Fruit fly (Drosophila melanogaster) whole organism, pupa: ENCODE data around the gene Sfxn2.
A peak's percentile ranks its signal among the peaks of the same experiment; 100 is the strongest.

Source experiments
- CG12605 ChIP-seq: fragments of 200-800 bp; sonication (Bioruptor generic); IDR thresholded peaks from 2 replicates; pipeline ENCODE4 v1.3.6; 2022; ENCODE audit warnings: missing biosample characterization, missing genetic modification characterization
- CG14655 ChIP-seq: fragments of 200-800 bp; sonication (Bioruptor generic); optimal IDR thresholded peaks from 3 replicates; lab custom pipeline; 2017; ENCODE audit warnings: mild to moderate bottlenecking, missing biosample characterization, missing genetic modification reagents, missing genetic modification characterization
- CG17806 ChIP-seq: fragments of 200-800 bp; sonication (Bioruptor generic); optimal IDR thresholded peaks from 2 replicates; lab custom pipeline; 2018; ENCODE audit warnings: missing biosample characterization, mild to moderate bottlenecking, missing genetic modification characterization, moderate library complexity
- EcR ChIP-seq: fragments of 200-800 bp; sonication (Bioruptor generic); optimal IDR thresholded peaks from 3 replicates; lab custom pipeline; 2019; ENCODE audit warnings: missing biosample characterization, missing genetic modification characterization, mild to moderate bottlenecking, moderate library complexity, missing genetic modification reagents
- fd96Ca ChIP-seq: fragments of 200-800 bp; sonication (Bioruptor generic); IDR thresholded peaks from 3 replicates; pipeline ENCODE4 v1.3.6; 2022; ENCODE audit warnings: missing biosample characterization, missing genetic modification characterization

DNA sequence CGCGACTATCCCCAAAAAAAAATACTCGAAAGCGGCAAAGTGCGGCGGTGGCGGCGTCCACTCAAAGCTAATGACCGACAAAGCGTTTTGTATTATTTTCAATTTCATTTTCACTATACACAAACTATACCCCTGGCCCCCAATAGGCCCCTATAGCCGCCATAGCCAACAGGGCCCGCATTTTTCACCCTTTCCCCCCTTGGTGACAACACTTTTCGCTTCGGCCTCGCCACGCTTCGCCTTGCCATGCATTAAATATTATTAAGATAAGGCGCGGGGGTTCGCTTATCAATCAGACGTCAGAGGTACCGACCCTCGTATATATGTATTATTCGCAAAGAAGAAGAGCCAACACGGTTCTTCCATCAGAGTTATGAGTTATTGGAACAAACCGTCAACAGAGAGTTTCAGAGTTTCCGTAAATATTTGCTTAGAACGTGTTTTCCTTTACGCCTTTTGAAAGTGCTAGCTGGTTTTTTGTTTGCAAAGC, 22.8 kb upstream of the Sfxn2 start:
- TF ChIP-seq CG12605 (no peak), fd96Ca (GFP tag; lab: Robert Waterston, UW) (no peak), CG14655 (peak; percentile 28), EcR (GFP tag; lab: Kevin White, UChicago) (no peak), CG17806 (tag; lab: Kevin White, UChicago) (no peak)
